Fruit fly (Drosophila melanogaster): Measurements from ENCODE around the gene CG46525.

CG46525 gene

DNA sequence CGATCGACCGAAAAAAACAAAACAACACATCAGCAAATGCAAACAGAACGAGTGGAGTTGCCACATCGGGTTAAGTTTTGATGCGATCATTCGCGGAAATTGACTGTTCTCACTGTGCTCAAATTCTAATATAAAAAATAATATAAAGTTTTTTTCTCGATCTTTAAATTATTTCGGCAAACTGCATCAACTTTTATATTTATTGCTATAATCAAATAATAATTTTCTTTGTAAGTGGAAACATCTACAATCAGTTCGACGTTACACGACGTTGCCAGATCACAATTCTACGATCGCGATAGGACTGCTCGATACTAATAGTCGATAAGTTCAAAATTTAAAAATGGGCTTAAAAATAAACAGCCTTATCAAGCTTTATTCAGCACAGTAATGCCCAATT is 46.2 kb upstream of the CG46525 start, which contains the start of gene Gorab (continued):
- TF ChIP-seq Meics (GFP tag; optimal IDR thresholded peaks at IDR 0.05) (peak; percentile 79), kah (GFP tag; optimal IDR thresholded peaks at IDR 0.05) (no peak), cg (GFP tag; optimal IDR thresholded peaks at IDR 0.05) (peak; percentile 47), Bdp1 (GFP tag; optimal IDR thresholded peaks at IDR 0.05) (peak; percentile 77), scrt (GFP tag; optimal IDR thresholded peaks at IDR 0.05) (peak; percentile 32), gsb-n (tag; optimal IDR thresholded peaks at IDR 0.05) (peak; percentile 52), CG31224 (GFP tag; IDR thresholded peaks at IDR 0.05) (peak; percentile 89), dmrt11E (tag; optimal IDR thresholded peaks at IDR 0.05) (peak; percentile 90), C15 (GFP tag; IDR thresholded peaks at IDR 0.05) (peak; percentile 86), Deaf1 (tag; optimal IDR thresholded peaks at IDR 0.05) (peak; percentile 52), psq (GFP tag; optimal IDR thresholded peaks at IDR 0.05) (peak; percentile 55), NC2β (GFP tag; optimal IDR thresholded peaks at IDR 0.05) (peak; percentile 65), br (optimal IDR thresholded peaks at IDR 0.05) (no peak), CoRest (tag; optimal IDR thresholded peaks at IDR 0.05) (peak; percentile 91), Awh (GFP tag; IDR thresholded peaks at IDR 0.05) (peak; percentile 91), CG11085 (GFP tag; IDR thresholded peaks at IDR 0.05) (peak; percentile 94), CG8290 (GFP tag; optimal IDR thresholded peaks at IDR 0.05) (peak; percentile 85), CG8290 (tag; optimal IDR thresholded peaks at IDR 0.05) (peak in 1 of 2 experiments; percentile 57), Six4 (GFP tag; optimal IDR thresholded peaks at IDR 0.05) (peak; percentile 78), croc (GFP tag; conservative IDR thresholded peaks at IDR 0.05) (peak; percentile 86), Trl (optimal IDR thresholded peaks at IDR 0.05) (no peak), Trl (GFP tag; optimal IDR thresholded peaks at IDR 0.05) (peak; percentile 4), CG34422 (GFP tag; IDR thresholded peaks at IDR 0.05) (peak; percentile 97), hth (optimal IDR thresholded peaks at IDR 0.05) (no peak), TFAM (GFP tag; optimal IDR thresholded peaks at IDR 0.05) (no peak), CG8944 (GFP tag; optimal IDR thresholded peaks at IDR 0.05) (peak; percentile 76), CG11696 (GFP tag; IDR thresholded peaks at IDR 0.05) (peak; percentile 82), bigmax (GFP tag; optimal IDR thresholded peaks at IDR 0.05) (peak; percentile 19), Lpt (GFP tag; optimal IDR thresholded peaks at IDR 0.05) (no peak), mirr (GFP tag; optimal IDR thresholded peaks at IDR 0.05) (no peak), ken (GFP tag; IDR thresholded peaks at IDR 0.05) (peak; percentile 87), ara (GFP tag; IDR thresholded peaks at IDR 0.05) (peak; percentile 93), danr (GFP tag; IDR thresholded peaks at IDR 0.05) (peak; percentile 61; the same call in 1 of the 2 replicates), ac (GFP tag; optimal IDR thresholded peaks at IDR 0.05) (peak; percentile 13), CG4617 (GFP tag; optimal IDR thresholded peaks at IDR 0.05; ENCODE audit: borderline replicate concordance) (peak; percentile 84), abd-A (tag; optimal IDR thresholded peaks at IDR 0.05) (no peak), toy (GFP tag; IDR thresholded peaks at IDR 0.05) (peak; percentile 90), CG11456 (GFP tag; IDR thresholded peaks at IDR 0.05) (peak; percentile 96), repo (GFP tag; optimal IDR thresholded peaks at IDR 0.05) (peak; percentile 55), ERR (GFP tag; optimal IDR thresholded peaks at IDR 0.05) (peak; percentile 32), gt (GFP tag; IDR thresholded peaks at IDR 0.05) (peak; percentile 90), CG13287 (GFP tag; IDR thresholded peaks at IDR 0.05; ENCODE audit: partially characterized antibody) (peak; percentile 62), row (GFP tag; IDR thresholded peaks at IDR 0.05) (peak; percentile 97), gro (GFP tag; optimal IDR thresholded peaks at IDR 0.05) (peak; percentile 72), B-H2 (GFP tag; optimal IDR thresholded peaks at IDR 0.05) (peak; percentile 24), Hand (GFP tag; optimal IDR thresholded peaks at IDR 0.05) (no peak), CG10366 (GFP tag; IDR thresholded peaks at IDR 0.05) (peak; percentile 96), CG8478 (optimal IDR thresholded peaks at IDR 0.05) (no peak), Ptx1 (GFP tag; IDR thresholded peaks at IDR 0.05) (peak; percentile 98), crol (GFP tag; IDR thresholded peaks at IDR 0.05) (peak; percentile 60), ems (GFP tag; optimal IDR thresholded peaks at IDR 0.05) (peak; percentile 85), Side (GFP tag; optimal IDR thresholded peaks at IDR 0.05) (no peak), HLH4C (GFP tag; IDR thresholded peaks at IDR 0.05; ENCODE audit: partially characterized antibody) (peak; percentile 44; the same call in 2 of the 3 replicates), Hr39 (optimal IDR thresholded peaks at IDR 0.05) (no peak), sob (GFP tag; IDR thresholded peaks at IDR 0.05) (peak; percentile 94)
